Worm (Caenorhabditis elegans) whole organism, L2 larva: ENCODE measurements around the gene C54F6.18.

Source experiments
- snpc-4 ChIP-seq: fragments of 150-350 bp; optimal IDR thresholded peaks from 2 replicates; lab custom pipeline; 2014; ENCODE audit warnings: missing biosample characterization, missing genetic modification characterization
- ztf-11 ChIP-seq: sonication (generic microtip); optimal IDR thresholded peaks from 2 replicates; lab custom pipeline; 2017; ENCODE audit warnings: missing biosample characterization, missing genetic modification characterization

DNA sequence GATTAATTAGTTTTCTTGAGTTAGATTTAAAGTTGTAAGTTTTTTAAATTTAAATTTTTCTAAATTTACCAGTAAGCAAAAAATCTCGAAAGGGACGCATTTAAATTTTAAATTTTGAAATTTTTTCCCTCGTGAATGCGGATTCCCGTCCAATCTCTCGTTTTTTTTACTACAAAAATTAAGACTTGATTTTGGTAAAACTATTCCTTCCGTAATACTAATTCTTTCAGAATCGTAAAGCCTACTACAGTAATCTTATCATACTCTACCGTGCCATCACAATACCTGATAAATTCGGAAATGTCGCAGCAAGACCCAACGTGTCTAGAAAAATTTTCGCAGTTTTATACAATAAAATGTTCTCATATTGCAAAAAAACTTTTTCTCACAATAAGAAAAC lies 19.4 kb downstream of the C54F6.18 start, which contains the start of the genes C54F6.19 and nhx-3:
- TF ChIP-seq ztf-11 (tag; lab: Kevin White, UChicago) (no peak), snpc-4 (tag; lab: Kevin White, UChicago) (no peak)
